Fruit fly (Drosophila melanogaster): ENCODE data around the gene CG31802.

The CG31802 gene

dm6 chr2L:18158622-18159043 is 50.4 kb downstream of the CG31802 start:
- no peak for TF ChIP-seq Sin3A (optimal IDR thresholded peaks at IDR 0.05)
- TF ChIP-seq sna (GFP tag; IDR thresholded peaks at IDR 0.05; ENCODE audit: partially characterized antibody), result no peak
- no peak for TF ChIP-seq jumu (GFP tag; optimal IDR thresholded peaks at IDR 0.05)
- no peak for TF ChIP-seq ap (GFP tag; IDR thresholded peaks at IDR 0.05)
- TF ChIP-seq CG10321 (GFP tag; IDR thresholded peaks at IDR 0.05), result no peak
- no peak for TF ChIP-seq kay (GFP tag; optimal IDR thresholded peaks at IDR 0.05)
- no peak for TF ChIP-seq CG17912 (GFP tag; optimal IDR thresholded peaks at IDR 0.05)
- no peak for TF ChIP-seq Mes4 (GFP tag; optimal IDR thresholded peaks at IDR 0.05)
- TF ChIP-seq toy (GFP tag; IDR thresholded peaks at IDR 0.05), result no peak
- no peak for TF ChIP-seq yki (optimal IDR thresholded peaks at IDR 0.05)
- no peak for TF ChIP-seq chif (GFP tag; optimal IDR thresholded peaks at IDR 0.05)
- no peak for TF ChIP-seq CG10209 (GFP tag; optimal IDR thresholded peaks at IDR 0.05)
- no peak for TF ChIP-seq CG31441 (GFP tag; IDR thresholded peaks at IDR 0.05)
- peak; percentile 92 for TF ChIP-seq Myb (GFP tag; optimal IDR thresholded peaks at IDR 0.05)
- no peak for TF ChIP-seq sqz (GFP tag; optimal IDR thresholded peaks at IDR 0.05)
- peak; percentile 31; the same call in 1 of the 2 replicates for TF ChIP-seq Bgb (GFP tag; IDR thresholded peaks at IDR 0.05; ENCODE audit: partially characterized antibody)
- no peak for TF ChIP-seq CG7745 (tag; optimal IDR thresholded peaks at IDR 0.05)
- TF ChIP-seq CG33213 (GFP tag; optimal IDR thresholded peaks at IDR 0.05), result peak; percentile 4
- peak; percentile 34 for TF ChIP-seq Lhr (GFP tag; optimal IDR thresholded peaks at IDR 0.05)
- TF ChIP-seq lov (optimal IDR thresholded peaks at IDR 0.05), result no peak
- TF ChIP-seq lov (GFP tag; IDR thresholded peaks at IDR 0.05), result no peak
- TF ChIP-seq YL-1 (GFP tag; optimal IDR thresholded peaks at IDR 0.05), result peak; percentile 4
- no peak for TF ChIP-seq Kr (GFP tag; optimal IDR thresholded peaks at IDR 0.05)
- TF ChIP-seq Dll (GFP tag; IDR thresholded peaks at IDR 0.05; ENCODE audit: partially characterized antibody), result no peak; the same call in 3 of the 4 replicates
- TF ChIP-seq Hr3 (GFP tag; optimal IDR thresholded peaks at IDR 0.05), result no peak
- TF ChIP-seq Rfx (GFP tag; IDR thresholded peaks at IDR 0.05), result no peak
- no peak for TF ChIP-seq Taf1 (GFP tag; IDR thresholded peaks at IDR 0.05)
- TF ChIP-seq nom (GFP tag; optimal IDR thresholded peaks at IDR 0.05), result no peak
- TF ChIP-seq gsb (GFP tag; IDR thresholded peaks at IDR 0.05), result no peak
- TF ChIP-seq hbn (GFP tag; IDR thresholded peaks at IDR 0.05; ENCODE audit: partially characterized antibody), result no peak
- TF ChIP-seq emc (GFP tag; optimal IDR thresholded peaks at IDR 0.05), result no peak
- peak; percentile 44 for TF ChIP-seq phol (tag; optimal IDR thresholded peaks at IDR 0.05)
- TF ChIP-seq CG4617 (GFP tag; optimal IDR thresholded peaks at IDR 0.05; ENCODE audit: borderline replicate concordance), result peak; percentile 77
- no peak for TF ChIP-seq fd64A (GFP tag; optimal IDR thresholded peaks at IDR 0.05)
- no peak for TF ChIP-seq CG3163 (GFP tag; optimal IDR thresholded peaks at IDR 0.05)
- TF ChIP-seq CG8089 (GFP tag; optimal IDR thresholded peaks at IDR 0.05), result no peak
- TF ChIP-seq ftz-f1 (GFP tag; optimal IDR thresholded peaks at IDR 0.05), result peak; percentile 6
- TF ChIP-seq cg (GFP tag; optimal IDR thresholded peaks at IDR 0.05), result no peak
- peak; percentile 48 for TF ChIP-seq E2f2 (GFP tag; IDR thresholded peaks at IDR 0.05)
- TF ChIP-seq Ssrp (tag; optimal IDR thresholded peaks at IDR 0.05), result no peak
- TF ChIP-seq CG12104 (GFP tag; optimal IDR thresholded peaks at IDR 0.05), result no peak
- no peak for TF ChIP-seq pum (GFP tag; optimal IDR thresholded peaks at IDR 0.05)
- TF ChIP-seq CG7271 (tag; optimal IDR thresholded peaks at IDR 0.05), result no peak
- no peak for TF ChIP-seq Nf-YC (tag; optimal IDR thresholded peaks at IDR 0.05)
- no peak for TF ChIP-seq org-1 (GFP tag; optimal IDR thresholded peaks at IDR 0.05)
- no peak for TF ChIP-seq ato (GFP tag; IDR thresholded peaks at IDR 0.05; ENCODE audit: partially characterized antibody)
- TF ChIP-seq Usf (GFP tag; optimal IDR thresholded peaks at IDR 0.05), result no peak
- TF ChIP-seq ab (GFP tag; optimal IDR thresholded peaks at IDR 0.05), result no peak
- no peak for TF ChIP-seq CG9727 (GFP tag; optimal IDR thresholded peaks at IDR 0.05)
- TF ChIP-seq stwl (tag; optimal IDR thresholded peaks at IDR 0.05), result peak; percentile 97
- TF ChIP-seq otp (GFP tag; IDR thresholded peaks at IDR 0.05), result no peak
- no peak for TF ChIP-seq dmrt99B (tag; optimal IDR thresholded peaks at IDR 0.05)
- no peak for TF ChIP-seq Lim3 (GFP tag; IDR thresholded peaks at IDR 0.05)

Measured in whole organism, embryonic.